Fruit fly (Drosophila melanogaster): Measurements from ENCODE around the gene CG32260.

The CG32260 gene

DNA sequence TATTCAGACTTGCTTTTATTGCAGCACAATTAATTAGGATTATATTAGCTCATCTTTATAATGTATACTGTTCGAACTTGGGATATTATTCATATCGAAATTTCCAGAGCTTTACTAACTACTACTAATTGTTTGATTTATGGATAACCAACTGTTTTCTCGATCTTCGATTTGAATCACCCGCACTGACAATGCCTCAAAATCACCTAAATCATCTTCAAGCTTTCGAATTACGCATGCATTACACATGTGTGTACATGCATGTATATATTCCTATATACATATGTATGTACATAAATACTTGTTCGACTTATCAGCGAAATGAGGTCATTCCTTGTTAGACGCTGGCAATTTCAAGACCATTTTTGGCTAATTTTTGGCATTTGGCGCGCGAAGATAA lies 20.6 kb upstream of the CG32260 start:
- TF ChIP-seq pad (GFP tag; optimal IDR thresholded peaks at IDR 0.05) = no peak
- no peak for TF ChIP-seq cic (GFP tag; optimal IDR thresholded peaks at IDR 0.05)
- peak; percentile 65 for TF ChIP-seq kay (GFP tag; ENCODE audit: borderline replicate concordance)
- no peak for TF ChIP-seq CG11617 (GFP tag; optimal IDR thresholded peaks at IDR 0.05)

DNA sequence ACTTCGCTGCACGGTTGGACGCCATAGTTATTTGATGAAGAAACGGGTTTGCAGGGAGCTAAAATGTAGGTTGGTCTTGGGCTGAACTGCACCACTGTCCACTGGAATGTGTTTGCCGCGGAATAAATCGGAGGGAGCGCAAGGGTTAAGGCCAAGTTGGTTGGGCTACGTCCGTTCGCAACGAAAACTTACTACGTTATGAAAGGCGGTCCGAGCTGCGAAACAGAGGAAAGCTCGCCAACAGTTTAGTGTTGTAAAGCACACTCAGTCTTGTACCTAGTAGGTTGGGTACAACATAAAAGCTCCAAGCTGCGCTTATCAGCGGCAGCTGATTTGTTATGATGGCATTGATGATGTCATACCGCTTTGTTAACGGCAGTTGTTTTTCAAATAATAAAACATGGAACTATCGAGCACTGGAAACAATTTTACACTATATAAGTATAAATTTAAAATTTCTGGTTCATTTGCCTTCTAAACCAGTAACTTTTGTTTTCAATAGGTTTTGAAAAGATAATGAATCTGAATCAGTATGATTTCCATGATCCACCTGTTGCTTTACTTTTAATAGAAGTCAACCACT lies 19.9 kb upstream of the CG32260 start, which contains the start of gene Chd64:
TSS of gene Chd64 (minus strand) at position 204 of the 583 bp plus-strand sequence.
- TF ChIP-seq CG7101 (tag; optimal IDR thresholded peaks at IDR 0.05) (peak; percentile 83), ovo (GFP tag; optimal IDR thresholded peaks at IDR 0.05) (peak; percentile 55), toe (GFP tag; optimal IDR thresholded peaks at IDR 0.05) (no peak), CG5204 (GFP tag; optimal IDR thresholded peaks at IDR 0.05) (no peak), CG33017 (tag; optimal IDR thresholded peaks at IDR 0.05) (peak; percentile 78), Clk (GFP tag; optimal IDR thresholded peaks at IDR 0.05) (peak; percentile 1), CG7045 (GFP tag; optimal IDR thresholded peaks at IDR 0.05) (peak; percentile 53), cnc (optimal IDR thresholded peaks at IDR 0.05) (no peak), CG14711 (tag; optimal IDR thresholded peaks at IDR 0.05) (peak; percentile 55), Hr96 (GFP tag; optimal IDR thresholded peaks at IDR 0.05) (peak; percentile 72), kay (GFP tag; ENCODE audit: borderline replicate concordance) (peak; percentile 96), CG11617 (GFP tag; optimal IDR thresholded peaks at IDR 0.05) (peak; percentile 25), CG1620 (GFP tag; optimal IDR thresholded peaks at IDR 0.05) (peak; percentile 45), tj (GFP tag; optimal IDR thresholded peaks at IDR 0.05) (peak; percentile 56), Crg-1 (GFP tag; optimal IDR thresholded peaks at IDR 0.05) (peak; percentile 75), CG12768 (GFP tag; optimal IDR thresholded peaks at IDR 0.05) (peak; percentile 84), pad (GFP tag; optimal IDR thresholded peaks at IDR 0.05) (peak; percentile 59), bab1 (GFP tag; optimal IDR thresholded peaks at IDR 0.05) (peak; percentile 80), Mnt (GFP tag; optimal IDR thresholded peaks at IDR 0.05) (peak; percentile 68), cic (GFP tag; optimal IDR thresholded peaks at IDR 0.05) (peak; percentile 90)

- no peak for TF ChIP-seq pad (GFP tag; optimal IDR thresholded peaks at IDR 0.05)
- no peak for TF ChIP-seq CG33017 (tag; optimal IDR thresholded peaks at IDR 0.05)
- TF ChIP-seq cnc (optimal IDR thresholded peaks at IDR 0.05) = no peak
Observed at dm6 chr3L:4125709-4126108, 16.5 kb upstream of the CG32260 start.

- no peak for TF ChIP-seq CG14711 (tag; optimal IDR thresholded peaks at IDR 0.05)
- no peak for TF ChIP-seq bab1 (GFP tag; optimal IDR thresholded peaks at IDR 0.05)
- no peak for TF ChIP-seq CG1620 (GFP tag; optimal IDR thresholded peaks at IDR 0.05)
- TF ChIP-seq toe (GFP tag; optimal IDR thresholded peaks at IDR 0.05) = no peak
- no peak for TF ChIP-seq kay (GFP tag; ENCODE audit: borderline replicate concordance)
- TF ChIP-seq CG5204 (GFP tag; optimal IDR thresholded peaks at IDR 0.05) = no peak
- TF ChIP-seq CG12768 (GFP tag; optimal IDR thresholded peaks at IDR 0.05) = no peak
- TF ChIP-seq Hr96 (GFP tag; optimal IDR thresholded peaks at IDR 0.05) = no peak
- no peak for TF ChIP-seq CG7045 (GFP tag; optimal IDR thresholded peaks at IDR 0.05)
- no peak for TF ChIP-seq CG7101 (tag; optimal IDR thresholded peaks at IDR 0.05)
- TF ChIP-seq Mnt (GFP tag; optimal IDR thresholded peaks at IDR 0.05) = no peak
- no peak for TF ChIP-seq CG11617 (GFP tag; optimal IDR thresholded peaks at IDR 0.05)
- TF ChIP-seq Crg-1 (GFP tag; optimal IDR thresholded peaks at IDR 0.05) = no peak
- TF ChIP-seq cnc (optimal IDR thresholded peaks at IDR 0.05) = no peak
- TF ChIP-seq Clk (GFP tag; optimal IDR thresholded peaks at IDR 0.05) = no peak
- TF ChIP-seq pad (GFP tag; optimal IDR thresholded peaks at IDR 0.05) = no peak
- no peak for TF ChIP-seq tj (GFP tag; optimal IDR thresholded peaks at IDR 0.05)
- no peak for TF ChIP-seq ovo (GFP tag; optimal IDR thresholded peaks at IDR 0.05)
- TF ChIP-seq cic (GFP tag; optimal IDR thresholded peaks at IDR 0.05) = no peak
- TF ChIP-seq CG33017 (tag; optimal IDR thresholded peaks at IDR 0.05) = no peak
Observed at dm6 chr3L:4128579-4128978, 13.6 kb upstream of the CG32260 start.

DNA sequence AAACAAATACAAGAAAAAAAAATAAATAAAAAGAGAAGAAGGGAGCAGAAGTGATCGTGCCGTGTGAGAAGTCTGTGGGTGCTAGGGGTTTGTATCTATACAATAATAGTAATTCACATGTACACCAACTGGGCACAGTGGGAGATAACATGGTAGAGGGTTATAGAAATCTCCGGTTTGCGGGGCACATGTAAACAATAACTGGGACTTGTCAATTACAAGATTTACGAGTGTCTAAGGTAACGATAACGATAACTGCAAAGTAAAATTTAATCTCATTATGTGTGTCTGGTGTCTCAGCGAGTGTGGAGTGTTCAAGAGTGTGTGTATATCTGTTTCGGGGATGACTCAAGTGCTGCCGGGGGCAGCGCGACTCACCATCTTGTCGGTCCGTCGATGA lies 11.4 kb upstream of the CG32260 start:
- TF ChIP-seq cic (GFP tag; optimal IDR thresholded peaks at IDR 0.05) (peak; percentile 88), Mnt (GFP tag; optimal IDR thresholded peaks at IDR 0.05) (peak; percentile 54), cnc (optimal IDR thresholded peaks at IDR 0.05) (no peak), CG11617 (GFP tag; optimal IDR thresholded peaks at IDR 0.05) (no peak), CG1620 (GFP tag; optimal IDR thresholded peaks at IDR 0.05) (no peak), toe (GFP tag; optimal IDR thresholded peaks at IDR 0.05) (no peak)

- TF ChIP-seq kay (GFP tag; ENCODE audit: borderline replicate concordance) (no peak), CG12768 (GFP tag; optimal IDR thresholded peaks at IDR 0.05) (peak; percentile 22), Crg-1 (GFP tag; optimal IDR thresholded peaks at IDR 0.05) (no peak)
Observed at dm6 chr3L:4132585-4132984, 9.6 kb upstream of the CG32260 start.
